Worm (Caenorhabditis elegans) whole organism, L3 larva: ENCODE measurements around the gene kynu-1.
A peak's percentile ranks its signal among the peaks of the same experiment; 100 is the strongest.

Experiments used
- ZK546.5 ChIP-seq: sonication (generic microtip); optimal IDR thresholded peaks from 2 replicates; lab custom pipeline; 2017; ENCODE audit warnings: missing biosample characterization, missing genetic modification characterization
- aly-2 ChIP-seq: fragments of 150-350 bp; optimal IDR thresholded peaks from 2 replicates; lab custom pipeline; 2014; ENCODE audit warnings: missing biosample characterization, missing genetic modification characterization
- ceh-16 ChIP-seq: sonication (generic microtip); optimal IDR thresholded peaks from 2 replicates; lab custom pipeline; 2017; ENCODE audit warnings: missing biosample characterization, missing genetic modification characterization
- ceh-82 ChIP-seq: fragments of 150-350 bp; optimal IDR thresholded peaks from 2 replicates; lab custom pipeline; 2014; ENCODE audit warnings: missing biosample characterization, missing genetic modification characterization
- ceh-9 ChIP-seq: sonication (generic microtip); optimal IDR thresholded peaks from 2 replicates; lab custom pipeline; 2018; ENCODE audit warnings: missing biosample characterization, missing genetic modification characterization
- daf-12 ChIP-seq: fragments of 150-350 bp; optimal IDR thresholded peaks from 2 replicates; lab custom pipeline; 2014; ENCODE audit warnings: missing biosample characterization, missing genetic modification reagents, missing genetic modification characterization
- egl-27 ChIP-seq: sonication (generic microtip); optimal IDR thresholded peaks from 4 replicates; lab custom pipeline; 2017; ENCODE audit warnings: missing biosample characterization, missing genetic modification reagents, missing genetic modification characterization
- elt-1 ChIP-seq: fragments of 150-350 bp; optimal IDR thresholded peaks from 2 replicates; lab custom pipeline; 2014; ENCODE audit warnings: missing biosample characterization, missing genetic modification characterization
- elt-2 ChIP-seq: sonication (generic microtip); optimal IDR thresholded peaks from 2 replicates; lab custom pipeline; 2016; ENCODE audit warnings: missing genetic modification reagents, mild to moderate bottlenecking, missing genetic modification characterization, missing compliant biosample characterization
- elt-3 ChIP-seq, 3 experiments: fragments of 150-350 bp in 1 of 3; sonication (generic microtip) in 2 of 3; optimal IDR thresholded peaks; 2 replicates in 2 of 3; 4 replicates in 1 of 3; lab custom pipeline; 2014 to 2017; ENCODE audit warnings: missing biosample characterization in 3 of 3, missing genetic modification characterization in 3 of 3
- fkh-2 ChIP-seq: fragments of 150-350 bp; optimal IDR thresholded peaks from 2 replicates; lab custom pipeline; 2014; ENCODE audit warnings: missing biosample characterization, missing genetic modification reagents, missing genetic modification characterization
- jun-1 ChIP-seq: fragments of 150-350 bp; optimal IDR thresholded peaks from 2 replicates; lab custom pipeline; 2014; ENCODE audit warnings: missing biosample characterization, missing genetic modification reagents, missing genetic modification characterization
- lin-39 ChIP-seq: fragments of 150-350 bp; optimal IDR thresholded peaks from 2 replicates; lab custom pipeline; 2018; ENCODE audit warnings: missing biosample characterization, missing genetic modification reagents, missing genetic modification characterization
- mdl-1 ChIP-seq: fragments of 150-350 bp; optimal IDR thresholded peaks from 2 replicates; lab custom pipeline; 2014; ENCODE audit warnings: missing biosample characterization, missing genetic modification characterization
- nfya-1 ChIP-seq: sonication (generic microtip); optimal IDR thresholded peaks from 2 replicates; lab custom pipeline; 2017; ENCODE audit warnings: missing genetic modification characterization, mild to moderate bottlenecking, missing compliant biosample characterization, antibody characterized with exemption, moderate library complexity; ENCODE audit not compliant: insufficient read depth
- nhr-11 ChIP-seq: fragments of 150-350 bp; optimal IDR thresholded peaks from 2 replicates; lab custom pipeline; 2014; ENCODE audit warnings: missing biosample characterization, missing genetic modification characterization
- nhr-12 ChIP-seq: fragments of 150-350 bp; optimal IDR thresholded peaks from 2 replicates; lab custom pipeline; 2014; ENCODE audit warnings: missing biosample characterization, missing genetic modification characterization
- nhr-23 ChIP-seq: fragments of 150-350 bp; optimal IDR thresholded peaks from 2 replicates; lab custom pipeline; 2014; ENCODE audit warnings: missing biosample characterization, missing genetic modification reagents, missing genetic modification characterization
- nhr-237 ChIP-seq: fragments of 150-350 bp; optimal IDR thresholded peaks from 2 replicates; lab custom pipeline; 2014; ENCODE audit warnings: missing biosample characterization, missing genetic modification characterization
- nhr-28 ChIP-seq: fragments of 150-350 bp; optimal IDR thresholded peaks from 2 replicates; lab custom pipeline; 2014; ENCODE audit warnings: missing biosample characterization, missing genetic modification characterization
- nhr-43 ChIP-seq: sonication (generic microtip); optimal IDR thresholded peaks from 2 replicates; lab custom pipeline; 2016; ENCODE audit warnings: mild to moderate bottlenecking, missing genetic modification characterization, missing compliant biosample characterization; ENCODE audit not compliant: poor library complexity, severe bottlenecking
- nhr-67 ChIP-seq: fragments of 150-350 bp; optimal IDR thresholded peaks from 2 replicates; lab custom pipeline; 2014; ENCODE audit warnings: missing biosample characterization, missing genetic modification characterization
- nhr-77 ChIP-seq: fragments of 150-350 bp; optimal IDR thresholded peaks from 2 replicates; lab custom pipeline; 2014; ENCODE audit warnings: missing biosample characterization, missing genetic modification characterization
- pha-4 ChIP-seq: fragments of 150-350 bp; optimal IDR thresholded peaks from 2 replicates; lab custom pipeline; 2014; ENCODE audit warnings: missing biosample characterization, missing genetic modification reagents, missing genetic modification characterization
- pqm-1 ChIP-seq: fragments of 150-350 bp; optimal IDR thresholded peaks from 2 replicates; lab custom pipeline; 2017; ENCODE audit warnings: missing biosample characterization, missing genetic modification characterization, inconsistent platforms
- sea-2 ChIP-seq: fragments of 150-350 bp; sonication (generic microtip); optimal IDR thresholded peaks from 4 replicates; lab custom pipeline; 2014; ENCODE audit warnings: missing biosample characterization, missing genetic modification reagents, missing genetic modification characterization
- snpc-4 ChIP-seq: fragments of 150-350 bp; optimal IDR thresholded peaks from 2 replicates; lab custom pipeline; 2014; ENCODE audit warnings: missing biosample characterization, missing genetic modification characterization
- tbx-2 ChIP-seq: sonication (generic microtip); optimal IDR thresholded peaks from 2 replicates; lab custom pipeline; 2016; ENCODE audit warnings: mild to moderate bottlenecking, missing genetic modification characterization, missing compliant biosample characterization
- unc-39 ChIP-seq: sonication (generic microtip); optimal IDR thresholded peaks from 4 replicates; lab custom pipeline; 2017; ENCODE audit warnings: missing biosample characterization, missing genetic modification characterization
- zag-1 ChIP-seq: fragments of 150-350 bp; optimal IDR thresholded peaks from 2 replicates; lab custom pipeline; 2014; ENCODE audit warnings: missing biosample characterization, missing genetic modification characterization
- ztf-4 ChIP-seq: fragments of 150-350 bp; optimal IDR thresholded peaks from 2 replicates; lab custom pipeline; 2014; ENCODE audit warnings: missing biosample characterization, missing genetic modification characterization

kynu-1 gene

ce11 chrX:6121279-6121678 is 12.1 kb upstream of the kynu-1 start:
- TF ChIP-seq elt-2 (tag; lab: Kevin White, UChicago), result peak; percentile 27
- TF ChIP-seq fkh-2 (tag; lab: Kevin White, UChicago), result no peak
- TF ChIP-seq pha-4, result peak; percentile 89
- TF ChIP-seq nhr-11 (tag; lab: Kevin White, UChicago), result no peak
- TF ChIP-seq snpc-4 (tag; lab: Kevin White, UChicago), result no peak
- TF ChIP-seq pqm-1 (tag; lab: Kevin White, UChicago), result peak; percentile 15
- no peak for TF ChIP-seq elt-1
- TF ChIP-seq ztf-4, result no peak

- TF ChIP-seq elt-2 (tag; lab: Kevin White, UChicago) (peak; percentile 74), mdl-1 (no peak), jun-1 (tag; lab: Kevin White, UChicago) (no peak), unc-39 (tag; lab: Kevin White, UChicago) (no peak), pqm-1 (tag; lab: Kevin White, UChicago) (peak; percentile 47), egl-27 (tag; lab: Kevin White, UChicago) (no peak), nfya-1 (tag; lab: Kevin White, UChicago) (peak; percentile 6), aly-2 (tag; lab: Kevin White, UChicago) (no peak), nhr-67 (tag; lab: Kevin White, UChicago) (no peak), elt-3 (tag; optimal IDR thresholded peaks at IDR 0.05; lab: Kevin White, UChicago) (no peak), pha-4 (no peak), nhr-23 (tag; lab: Kevin White, UChicago) (no peak), ceh-16 (tag; lab: Kevin White, UChicago) (no peak)
Measured at ce11 chrX:6118086-6118825, 9.1 kb upstream of the kynu-1 start, which contains the start of gene C15H9.2. Gene C15H9.2 (plus strand): TSS chrX:6118526.

ce11 chrX:6115502-6115901 is 6.4 kb upstream of the kynu-1 start, which contains the start of gene C15H9.3:
Gene C15H9.3 (plus strand): TSS chrX:6115802.
- TF ChIP-seq mdl-1, result no peak
- no peak for TF ChIP-seq lin-39 (tag; lab: Kevin White, UChicago)
- no peak for TF ChIP-seq nhr-28 (tag; lab: Kevin White, UChicago)
- no peak for TF ChIP-seq zag-1 (tag; lab: Kevin White, UChicago)
- TF ChIP-seq elt-3 (tag; optimal IDR thresholded peaks at IDR 0.05; lab: Kevin White, UChicago), result no peak
- TF ChIP-seq nhr-77 (tag; lab: Kevin White, UChicago), result no peak
- no peak for TF ChIP-seq aly-2 (tag; lab: Kevin White, UChicago)
- no peak for TF ChIP-seq pqm-1 (tag; lab: Kevin White, UChicago)
- no peak for TF ChIP-seq ztf-4
- TF ChIP-seq tbx-2 (tag; lab: Kevin White, UChicago), result no peak
- no peak for TF ChIP-seq daf-12 (tag; lab: Kevin White, UChicago)
- TF ChIP-seq nhr-237 (tag; lab: Kevin White, UChicago), result no peak

- TF ChIP-seq elt-2 (tag; lab: Kevin White, UChicago) (peak; percentile 54), elt-1 (no peak)
Measured at ce11 chrX:6112817-6113216, 3.7 kb upstream of the kynu-1 start, which contains the start of gene prx-3. Gene prx-3 (minus strand): TSS chrX:6112917.

- TF ChIP-seq nfya-1 (tag; lab: Kevin White, UChicago) (no peak), unc-39 (tag; lab: Kevin White, UChicago) (no peak), nhr-23 (tag; lab: Kevin White, UChicago) (no peak), elt-1 (no peak), snpc-4 (tag; lab: Kevin White, UChicago) (no peak), nhr-11 (tag; lab: Kevin White, UChicago) (no peak)
- TF ChIP-seq, all 47 proteins: peak for 0
Measured at ce11 chrX:6107962-6108361, 1.2 kb downstream of the kynu-1 start.

ce11 chrX:6103297-6103696 is 5.8 kb downstream of the kynu-1 start, which contains the start of gene C15H9.11:
Gene C15H9.11 (minus strand): TSS chrX:6103397.
- TF ChIP-seq jun-1 (tag; lab: Kevin White, UChicago) (no peak), nhr-23 (tag; lab: Kevin White, UChicago) (no peak), pqm-1 (tag; lab: Kevin White, UChicago) (no peak), ZK546.5 (tag; lab: Kevin White, UChicago) (no peak), nhr-43 (tag; lab: Kevin White, UChicago) (no peak), ceh-9 (tag; lab: Kevin White, UChicago) (no peak), sea-2 (GFP tag; lab: Kevin White, UChicago) (no peak), ceh-82 (tag; lab: Kevin White, UChicago) (no peak), elt-3 (tag; optimal IDR thresholded peaks at IDR 0.05; lab: Kevin White, UChicago) (no peak), pha-4 (no peak), nhr-12 (tag; lab: Kevin White, UChicago) (no peak)
